Worm (Caenorhabditis elegans): ENCODE measurements around the gene pfd-5.

Gene pfd-5

DNA sequence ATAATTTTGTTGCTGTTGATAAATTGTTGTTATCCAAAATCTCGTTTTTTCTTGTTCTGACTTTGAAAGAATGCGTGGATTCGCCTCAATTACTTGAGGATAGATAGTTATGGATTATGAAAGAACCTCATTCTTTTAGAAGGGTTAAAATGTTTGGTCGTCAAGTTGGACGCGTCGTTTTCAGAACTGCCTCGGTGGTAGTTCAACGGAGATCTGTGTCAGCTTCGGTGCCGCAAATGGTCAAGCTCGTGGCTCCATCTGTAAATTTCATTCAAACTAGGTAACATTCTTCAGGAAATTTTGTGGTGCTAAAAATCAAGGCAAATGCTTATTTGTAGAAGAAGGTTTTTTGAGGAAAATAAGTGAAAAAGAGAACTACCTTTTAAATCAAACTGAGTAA lies 18.1 kb downstream of the pfd-5 start, which contains the start of gene ndab-2:
Gene ndab-2, plus strand, starts transcription at position 140 of the 400 bp plus-strand sequence.
- TF ChIP-seq nhr-90 (tag; optimal IDR thresholded peaks at IDR 0.05; ENCODE audit: poor library complexity) (peak; percentile 5), ama-1 (optimal IDR thresholded peaks at IDR 0.05) (peak; percentile 41), unc-86 (tag; optimal IDR thresholded peaks at IDR 0.05) (no peak), lsy-2 (tag; optimal IDR thresholded peaks at IDR 0.05) (peak in 1 of 2 experiments; percentile 28), nhr-47 (tag; optimal IDR thresholded peaks at IDR 0.05) (peak; percentile 18)

ce11 chrIII:7179538-7180301 lies 19.0 kb downstream of the pfd-5 start, which contains the start of the genes rps-14 and rpl-36:
Gene rps-14, minus strand, starts transcription at chrIII:7179588.
Gene rpl-36, plus strand, starts transcription at chrIII:7180251.
- TF ChIP-seq unc-30 (tag; optimal IDR thresholded peaks at IDR 0.05) (no peak), lir-3 (tag; optimal IDR thresholded peaks at IDR 0.05; ENCODE audit: poor library complexity) (peak; percentile 77), ama-1 (optimal IDR thresholded peaks at IDR 0.05) (peak; percentile 30), pqm-1 (tag; optimal IDR thresholded peaks at IDR 0.05) (no peak), lin-35 (GFP tag; optimal IDR thresholded peaks at IDR 0.05) (peak; percentile 88 to 93), hlh-17 (GFP tag; optimal IDR thresholded peaks at IDR 0.05; ENCODE audit: borderline replicate concordance) (no peak), tlp-1 (tag; optimal IDR thresholded peaks at IDR 0.05) (no peak), tbx-2 (tag; optimal IDR thresholded peaks at IDR 0.05) (peak; percentile 87), unc-130 (tag; optimal IDR thresholded peaks at IDR 0.05) (peak; percentile 96), hlh-4 (tag; optimal IDR thresholded peaks at IDR 0.05) (no peak), unc-62 (GFP tag; optimal IDR thresholded peaks at IDR 0.05) (no peak), mdl-1 (tag; optimal IDR thresholded peaks at IDR 0.05) (peak in 1 of 2 experiments; percentile 82), ceh-63 (GFP tag; optimal IDR thresholded peaks at IDR 0.05) (no peak), mep-1 (tag; optimal IDR thresholded peaks at IDR 0.05) (peak; percentile 96), unc-98 (GFP tag; IDR thresholded peaks at IDR 0.05) (no peak), fos-1 (tag; optimal IDR thresholded peaks at IDR 0.05) (peak; percentile 84), mab-9 (GFP tag; IDR thresholded peaks at IDR 0.05) (peak; percentile 59), aly-2 (tag; optimal IDR thresholded peaks at IDR 0.05) (peak; percentile 47), nhr-90 (tag; optimal IDR thresholded peaks at IDR 0.05; ENCODE audit: poor library complexity) (peak; percentile 92), mef-2 (tag; optimal IDR thresholded peaks at IDR 0.05) (peak; percentile 27), F16B12.6 (tag; optimal IDR thresholded peaks at IDR 0.05) (peak; percentile 69), ets-5 (GFP tag; IDR thresholded peaks at IDR 0.05) (no peak), nhr-237 (tag; optimal IDR thresholded peaks at IDR 0.05) (peak; percentile 74), nhr-71 (tag; optimal IDR thresholded peaks at IDR 0.05) (peak; percentile 93), xbp-1 (tag; optimal IDR thresholded peaks at IDR 0.05) (peak; percentile 94), snpc-4 (tag; optimal IDR thresholded peaks at IDR 0.05) (peak; percentile 82), blmp-1 (tag; optimal IDR thresholded peaks at IDR 0.05) (peak; percentile 93), ces-1 (GFP tag; optimal IDR thresholded peaks at IDR 0.05) (no peak), nhr-85 (tag) (peak; percentile 94), dsc-1 (tag; optimal IDR thresholded peaks at IDR 0.05) (peak; percentile 89), sup-37 (GFP tag; optimal IDR thresholded peaks at IDR 0.05) (no peak), fkh-10 (GFP tag; optimal IDR thresholded peaks at IDR 0.05) (peak; percentile 66), isw-1 (GFP tag; IDR thresholded peaks at IDR 0.05) (peak; percentile 94), pax-3 (tag; optimal IDR thresholded peaks at IDR 0.05) (peak; percentile 72), nhr-11 (tag; optimal IDR thresholded peaks at IDR 0.05) (peak; percentile 30), fkh-8 (tag; optimal IDR thresholded peaks at IDR 0.05) (peak; percentile 88), nhr-76 (tag; optimal IDR thresholded peaks at IDR 0.05) (no peak), grh-1 (GFP tag; IDR thresholded peaks at IDR 0.05) (peak; percentile 70), ceh-90 (tag; optimal IDR thresholded peaks at IDR 0.05) (peak; percentile 34), nhr-47 (tag; optimal IDR thresholded peaks at IDR 0.05) (peak; percentile 92), sptf-1 (tag; optimal IDR thresholded peaks at IDR 0.05) (no peak), Y116A8C.19 (tag; optimal IDR thresholded peaks at IDR 0.05; ENCODE audit: borderline replicate concordance) (no peak), lin-15B (tag; optimal IDR thresholded peaks at IDR 0.05) (peak; percentile 90), jun-1 (tag; optimal IDR thresholded peaks at IDR 0.05) (peak; percentile 86), nhr-20 (tag; optimal IDR thresholded peaks at IDR 0.05) (peak; percentile 94), ceh-88 (GFP tag; IDR thresholded peaks at IDR 0.05) (peak; percentile 68), fkh-4 (tag; optimal IDR thresholded peaks at IDR 0.05; ENCODE audit: borderline replicate concordance) (peak; percentile 40), lin-13 (GFP tag; optimal IDR thresholded peaks at IDR 0.05) (peak; percentile 87)

All from whole organism, L1 larva.